Worm (Caenorhabditis elegans) whole organism, dauer: ENCODE measurements around the gene lgc-32.

ENCODE experiments used
- unc-62 ChIP-seq: sonication (generic microtip); optimal IDR thresholded peaks from 2 replicates; lab custom pipeline; 2017; ENCODE audit warnings: missing biosample characterization, missing genetic modification reagents, missing genetic modification characterization

The lgc-32 gene

ce11 chrX:688602-689001 is 16.7 kb downstream of the lgc-32 start:
- TF ChIP-seq unc-62 (GFP tag; lab: Kevin White, UChicago): no peak

- TF ChIP-seq unc-62 (GFP tag; lab: Kevin White, UChicago): no peak
Observed at ce11 chrX:691613-692012, 19.7 kb downstream of the lgc-32 start, which contains the start of gene ncam-1. ncam-1 (plus strand) TSS chrX:691913.

ce11 chrX:696253-696652 is 24.3 kb downstream of the lgc-32 start:
- TF ChIP-seq unc-62 (GFP tag; lab: Kevin White, UChicago): no peak

ce11 chrX:706490-706889 is 34.6 kb downstream of the lgc-32 start, which contains the start of gene M02A10.1:
M02A10.1 (plus strand) TSS chrX:706790.
- no peak for TF ChIP-seq unc-62 (GFP tag; lab: Kevin White, UChicago)

ce11 chrX:714398-714797 is 42.5 kb downstream of the lgc-32 start, which contains the start of gene irk-2:
irk-2 (minus strand) TSS chrX:714498.
- TF ChIP-seq unc-62 (GFP tag; lab: Kevin White, UChicago): no peak

- no peak for TF ChIP-seq unc-62 (GFP tag; lab: Kevin White, UChicago)
Observed at ce11 chrX:725868-726267, 54.0 kb downstream of the lgc-32 start, which contains the start of gene sli-1. sli-1 (minus strand) TSS chrX:725968.
